Fruit fly (Drosophila melanogaster) whole organism, embryonic: Measurements from ENCODE around the gene CG11608.

Experiments
- Atf-2 ChIP-seq: fragments of 200-800 bp; sonication (Bioruptor generic); optimal IDR thresholded peaks from 2 replicates; lab custom pipeline; 2016; ENCODE audit warnings: missing biosample characterization, missing genetic modification characterization
- Bdp1 ChIP-seq: fragments of 200-800 bp; sonication (Bioruptor generic); optimal IDR thresholded peaks from 3 replicates; lab custom pipeline; 2016; ENCODE audit warnings: missing biosample characterization, missing genetic modification characterization
- Bgb ChIP-seq: fragments of 200-800 bp; sonication (Bioruptor generic); IDR thresholded peaks from 2 replicates; pipeline ENCODE4 v1.3.6; 2022; ENCODE audit warnings: missing biosample characterization, missing genetic modification characterization; ENCODE audit not compliant: partially characterized antibody
- CG10462 ChIP-seq: fragments of 200-800 bp; sonication (Bioruptor generic); optimal IDR thresholded peaks from 2 replicates; lab custom pipeline; 2016; ENCODE audit warnings: missing biosample characterization, missing genetic modification characterization
- CG11247 ChIP-seq: fragments of 200-800 bp; sonication (Bioruptor generic); IDR thresholded peaks from 2 replicates; pipeline ENCODE4 v1.3.6; 2022; ENCODE audit warnings: missing biosample characterization, missing genetic modification characterization
- CG11398 ChIP-seq: fragments of 200-800 bp; sonication (Bioruptor generic); optimal IDR thresholded peaks from 2 replicates; lab custom pipeline; 2016; ENCODE audit warnings: missing biosample characterization, missing genetic modification characterization
- CG13424 ChIP-seq: fragments of 200-800 bp; sonication (Bioruptor generic); optimal IDR thresholded peaks from 2 replicates; lab custom pipeline; 2019; ENCODE audit warnings: missing biosample characterization, mild to moderate bottlenecking, missing genetic modification characterization, moderate library complexity
- CG14860 ChIP-seq: fragments of 200-800 bp; sonication (Bioruptor generic); IDR thresholded peaks from 3 replicates; pipeline ENCODE4 v1.3.6; 2022; ENCODE audit warnings: missing biosample characterization, missing genetic modification characterization; ENCODE audit not compliant: partially characterized antibody
- CG15269 ChIP-seq: fragments of 200-800 bp; sonication (Bioruptor generic); optimal IDR thresholded peaks from 2 replicates; lab custom pipeline; 2018; ENCODE audit warnings: missing biosample characterization, mild to moderate bottlenecking, missing genetic modification characterization, moderate library complexity
- CG31441 ChIP-seq: fragments of 200-800 bp; sonication (Bioruptor generic); IDR thresholded peaks from 2 replicates; pipeline ENCODE4 v1.3.6; 2022; ENCODE audit warnings: missing biosample characterization, missing genetic modification characterization
- CG34224 ChIP-seq: fragments of 200-800 bp; sonication (Bioruptor generic); IDR thresholded peaks from 3 replicates; pipeline ENCODE4 v1.3.6; 2022; ENCODE audit warnings: missing biosample characterization, missing genetic modification characterization; ENCODE audit not compliant: partially characterized antibody
- CG4328 ChIP-seq: fragments of 200-800 bp; sonication (Bioruptor generic); optimal IDR thresholded peaks from 3 replicates; lab custom pipeline; 2017; ENCODE audit warnings: missing biosample characterization, missing genetic modification reagents, missing genetic modification characterization
- Deaf1 ChIP-seq: fragments of 200-800 bp; optimal IDR thresholded peaks from 3 replicates; lab custom pipeline; 2019; ENCODE audit warnings: missing biosample characterization, mild to moderate bottlenecking, missing genetic modification characterization, moderate library complexity
- Dek ChIP-seq: fragments of 200-800 bp; sonication (Bioruptor generic); optimal IDR thresholded peaks from 3 replicates; lab custom pipeline; 2019; ENCODE audit warnings: missing biosample characterization, mild to moderate bottlenecking, missing genetic modification characterization, moderate library complexity
- E2f1 ChIP-seq: fragments of 200-800 bp; sonication (Bioruptor generic); IDR thresholded peaks from 2 replicates; pipeline ENCODE4 v1.3.6; 2022; ENCODE audit warnings: missing biosample characterization, missing genetic modification characterization
- HLH54F ChIP-seq: fragments of 200-800 bp; sonication (Bioruptor generic); optimal IDR thresholded peaks from 3 replicates; lab custom pipeline; 2016; ENCODE audit warnings: missing biosample characterization, missing genetic modification characterization
- Hand ChIP-seq: fragments of 200-800 bp; sonication (Bioruptor generic); optimal IDR thresholded peaks from 2 replicates; lab custom pipeline; 2017; ENCODE audit warnings: mild to moderate bottlenecking, missing biosample characterization, missing genetic modification reagents, missing genetic modification characterization
- MESR4 ChIP-seq: fragments of 200-800 bp; sonication (Bioruptor generic); optimal IDR thresholded peaks from 2 replicates; lab custom pipeline; 2018; ENCODE audit warnings: missing biosample characterization, mild to moderate bottlenecking, missing genetic modification characterization, moderate library complexity
- Mad ChIP-seq: fragments of 200-800 bp; sonication (Bioruptor generic); optimal IDR thresholded peaks from 2 replicates; lab custom pipeline; 2016; ENCODE audit warnings: missing biosample characterization, missing genetic modification characterization
- Oli ChIP-seq: fragments of 200-800 bp; sonication (Bioruptor generic); optimal IDR thresholded peaks from 2 replicates; lab custom pipeline; 2018; ENCODE audit warnings: missing biosample characterization, mild to moderate bottlenecking, missing genetic modification characterization, moderate library complexity
- Ptx1 ChIP-seq: fragments of 200-800 bp; sonication (Bioruptor generic); IDR thresholded peaks from 2 replicates; pipeline ENCODE4 v1.3.6; 2022; ENCODE audit warnings: missing biosample characterization, missing genetic modification characterization
- Rfx ChIP-seq: fragments of 200-800 bp; sonication (Bioruptor generic); IDR thresholded peaks from 2 replicates; pipeline ENCODE4 v1.3.6; 2022; ENCODE audit warnings: missing biosample characterization, missing genetic modification characterization
- Sox102F ChIP-seq: fragments of 200-800 bp; sonication (Bioruptor generic); optimal IDR thresholded peaks from 2 replicates; lab custom pipeline; 2018; ENCODE audit warnings: missing biosample characterization, mild to moderate bottlenecking, missing genetic modification characterization, moderate library complexity
- Tbp ChIP-seq: fragments of >200 bp; optimal IDR thresholded peaks from 2 replicates; lab custom pipeline; 2018; ENCODE audit warnings: missing biosample characterization, missing genetic modification characterization
- ato ChIP-seq: fragments of 200-800 bp; sonication (Bioruptor generic); IDR thresholded peaks from 2 replicates; pipeline ENCODE4 v1.3.6; 2022; ENCODE audit warnings: missing biosample characterization, missing genetic modification characterization; ENCODE audit not compliant: partially characterized antibody
- az2 ChIP-seq: fragments of 200-800 bp; sonication (Bioruptor generic); optimal IDR thresholded peaks from 3 replicates; lab custom pipeline; 2016; ENCODE audit warnings: missing biosample characterization, missing genetic modification characterization
- bsh ChIP-seq, 2 experiments: fragments of 200-800 bp; sonication (Bioruptor generic); optimal IDR thresholded peaks; 2 replicates each; lab custom pipeline; 2017 to 2018; ENCODE audit warnings: mild to moderate bottlenecking in 2 of 2, missing biosample characterization in 2 of 2, missing genetic modification characterization in 2 of 2, moderate library complexity in 1 of 2
- cato ChIP-seq: fragments of 200-800 bp; sonication (Bioruptor generic); optimal IDR thresholded peaks from 2 replicates; lab custom pipeline; 2016; ENCODE audit warnings: missing biosample characterization, missing genetic modification characterization, borderline replicate concordance
- gsb-n ChIP-seq: fragments of 200-800 bp; sonication (Bioruptor generic); optimal IDR thresholded peaks from 3 replicates; lab custom pipeline; 2018; ENCODE audit warnings: missing biosample characterization, mild to moderate bottlenecking, missing genetic modification characterization
- lilli ChIP-seq: fragments of 200-800 bp; sonication (Bioruptor generic); optimal IDR thresholded peaks from 3 replicates; lab custom pipeline; 2016; ENCODE audit warnings: missing biosample characterization, missing genetic modification characterization
- luna ChIP-seq: fragments of 200-800 bp; sonication (Bioruptor generic); optimal IDR thresholded peaks from 2 replicates; lab custom pipeline; 2016; ENCODE audit warnings: missing biosample characterization, missing genetic modification characterization
- phol ChIP-seq: fragments of 200-800 bp; sonication (Bioruptor generic); optimal IDR thresholded peaks from 3 replicates; lab custom pipeline; 2018; ENCODE audit warnings: missing biosample characterization, mild to moderate bottlenecking, missing genetic modification characterization, moderate library complexity
- repo ChIP-seq: fragments of 200-800 bp; sonication (Bioruptor generic); optimal IDR thresholded peaks from 2 replicates; lab custom pipeline; 2016; ENCODE audit warnings: missing biosample characterization, missing genetic modification characterization
- scrt ChIP-seq: fragments of 200-800 bp; sonication (Bioruptor generic); optimal IDR thresholded peaks from 2 replicates; lab custom pipeline; 2018; ENCODE audit warnings: missing biosample characterization, mild to moderate bottlenecking, missing genetic modification characterization, moderate library complexity
- z ChIP-seq: fragments of 200-800 bp; sonication (Bioruptor generic); IDR thresholded peaks from 3 replicates; pipeline ENCODE4 v1.3.6; 2022; ENCODE audit warnings: missing biosample characterization, missing genetic modification characterization
- zfh1 ChIP-seq: fragments of 200-800 bp; sonication (Bioruptor generic); IDR thresholded peaks from 3 replicates; pipeline ENCODE4 v1.3.6; 2022; ENCODE audit warnings: missing biosample characterization, missing genetic modification characterization

The CG11608 gene

dm6 chr3R:12630369-12630768 lies 7.9 kb upstream of the CG11608 start, which contains the start of gene Not10 (continued):
- TF ChIP-seq bsh (GFP tag; optimal IDR thresholded peaks at IDR 0.05; lab: Kevin White, UChicago) (peak in 1 of 2 experiments; percentile 29), lilli (peak; percentile 36), Ptx1 (GFP tag; lab: Robert Waterston, UW) (peak; percentile 60), phol (tag; lab: Kevin White, UChicago) (peak; percentile 62), CG4328 (GFP tag; lab: Kevin White, UChicago) (peak; percentile 36), scrt (GFP tag; lab: Kevin White, UChicago) (no peak), CG11247 (GFP tag; lab: Robert Waterston, UW) (no peak), MESR4 (GFP tag; lab: Kevin White, UChicago) (no peak), Oli (tag; lab: Kevin White, UChicago) (no peak), Bgb (GFP tag; lab: Robert Waterston, UW) (peak; percentile 43; the same call in 1 of the 2 replicates), ato (no peak), CG11398 (no peak), z (no peak), az2 (peak; percentile 49), CG10462 (GFP tag; lab: Kevin White, UChicago) (no peak), Rfx (GFP tag; lab: Robert Waterston, UW) (peak; percentile 52), CG34224 (GFP tag; lab: Robert Waterston, UW) (peak; percentile 77), CG14860 (GFP tag; lab: Robert Waterston, UW) (no peak), E2f1 (peak; percentile 23; the same call in 1 of the 2 replicates), Dek (peak; percentile 59), CG31441 (GFP tag; lab: Robert Waterston, UW) (no peak; the same call in 1 of the 2 replicates)

DNA sequence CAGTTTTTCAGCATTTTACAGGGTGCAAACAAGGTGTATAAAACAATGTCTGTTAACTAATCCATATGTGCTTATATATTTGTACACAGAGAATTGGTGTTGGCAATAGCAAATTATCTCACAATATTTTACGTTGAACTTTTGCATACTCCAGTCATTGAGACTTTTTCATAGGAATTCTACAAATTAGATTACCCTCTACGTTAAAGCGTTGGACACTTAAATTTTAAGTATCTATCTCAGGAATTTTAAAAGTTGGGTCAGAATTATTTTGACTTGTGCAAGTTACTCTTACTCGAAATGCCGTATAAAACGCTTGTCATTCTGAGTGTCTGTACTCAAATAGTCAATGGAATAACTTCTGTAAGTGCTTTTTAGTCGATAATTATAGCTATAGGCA lies 5.2 kb upstream of the CG11608 start, which contains the start of gene CG18530:
CG18530 (plus strand) TSS at position 301 of the 400 bp plus-strand sequence.
- TF ChIP-seq zfh1 (GFP tag; lab: Robert Waterston, UW) (no peak), gsb-n (tag; lab: Kevin White, UChicago) (no peak), lilli (no peak), Bdp1 (no peak)

- no peak for TF ChIP-seq Mad (GFP tag; lab: Kevin White, UChicago)
- TF ChIP-seq CG13424 (tag; lab: Kevin White, UChicago) = no peak
- no peak for TF ChIP-seq Tbp (GFP tag; lab: Kevin White, UChicago)
- no peak for TF ChIP-seq HLH54F (GFP tag; lab: Kevin White, UChicago)
- TF ChIP-seq CG15269 (tag; lab: Kevin White, UChicago) = no peak
- TF ChIP-seq luna (GFP tag; lab: Kevin White, UChicago) = no peak
- no peak for TF ChIP-seq repo (GFP tag; lab: Kevin White, UChicago)
- TF ChIP-seq Deaf1 = no peak
- TF ChIP-seq CG34224 (GFP tag; lab: Robert Waterston, UW) = no peak
- no peak for TF ChIP-seq Hand (GFP tag; lab: Kevin White, UChicago)
Observed at dm6 chr3R:12634617-12635016, 3.7 kb upstream of the CG11608 start, which contains the start of gene CG11598. TSS of gene CG11598 (plus strand) at chr3R:12634917.

DNA sequence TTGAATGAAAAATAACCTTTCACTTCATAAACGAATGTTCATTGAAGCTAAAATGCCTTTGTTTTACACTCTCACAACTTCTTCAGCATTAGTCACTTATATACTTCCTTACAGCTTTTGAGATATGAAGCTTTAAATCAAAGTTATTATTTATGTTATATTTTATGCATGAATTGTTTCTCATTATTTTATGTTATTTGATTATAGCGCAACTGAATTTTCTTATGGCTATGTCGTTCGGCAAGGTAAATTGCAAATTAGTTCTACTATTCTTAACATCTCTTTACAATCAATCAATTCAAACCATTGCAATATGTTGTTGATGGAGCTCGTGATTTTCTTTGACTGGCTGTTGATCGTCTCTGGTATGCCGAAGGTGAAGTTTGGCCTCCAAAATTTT lies 2.0 kb upstream of the CG11608 start, which contains the start of gene CG11600:
CG11600 (plus strand) TSS at position 301 of the 400 bp plus-strand sequence.
- TF ChIP-seq cato (GFP tag; lab: Kevin White, UChicago) (no peak), Atf-2 (GFP tag; lab: Kevin White, UChicago) (no peak), Sox102F (GFP tag; lab: Kevin White, UChicago) (no peak)
